Worm (Caenorhabditis elegans): Measurements from ENCODE around the gene C39E9.8.

ce11 chrIV:13066044-13066443 lies 13.2 kb upstream of the C39E9.8 start:
- no peak for TF ChIP-seq snpc-4 (tag; optimal IDR thresholded peaks at IDR 0.05)
- no peak for TF ChIP-seq unc-86 (tag; optimal IDR thresholded peaks at IDR 0.05)
- TF ChIP-seq unc-30 (tag; optimal IDR thresholded peaks at IDR 0.05) = no peak
- TF ChIP-seq lin-39 (tag; optimal IDR thresholded peaks at IDR 0.05) = no peak
- TF ChIP-seq efl-3 (GFP tag; optimal IDR thresholded peaks at IDR 0.05) = no peak
- TF ChIP-seq lin-13 (GFP tag; optimal IDR thresholded peaks at IDR 0.05) = no peak

All from whole organism, L1 larva.